Worm (Caenorhabditis elegans) whole organism, early embryonic: ENCODE data around the gene dnj-10.

ENCODE experiments used
- B0310.2 ChIP-seq: sonication (generic microtip); optimal IDR thresholded peaks from 2 replicates; lab custom pipeline; 2016; ENCODE audit warnings: mild to moderate bottlenecking, missing genetic modification characterization, missing compliant biosample characterization
- F13C5.2 ChIP-seq: sonication (generic microtip); optimal IDR thresholded peaks from 2 replicates; lab custom pipeline; 2017; ENCODE audit warnings: mild to moderate bottlenecking, missing genetic modification characterization, inconsistent platforms, missing compliant biosample characterization
- aly-1 ChIP-seq: sonication (generic microtip); optimal IDR thresholded peaks from 2 replicates; lab custom pipeline; 2016; ENCODE audit warnings: missing genetic modification characterization, missing compliant biosample characterization
- ama-1 ChIP-seq: fragments of 150-350 bp; optimal IDR thresholded peaks from 2 replicates; lab custom pipeline; 2014
- ceh-13 ChIP-seq: fragments of 200-800 bp; sonication (Bioruptor generic); optimal IDR thresholded peaks from 2 replicates; lab custom pipeline; 2018; ENCODE audit warnings: mild to moderate bottlenecking, missing genetic modification characterization, missing compliant biosample characterization
- ceh-36 ChIP-seq: sonication (generic microtip); optimal IDR thresholded peaks from 2 replicates; lab custom pipeline; 2016; ENCODE audit warnings: missing genetic modification characterization, inconsistent platforms, missing compliant biosample characterization
- ets-7 ChIP-seq: sonication (generic microtip); optimal IDR thresholded peaks from 2 replicates; lab custom pipeline; 2016; ENCODE audit warnings: missing genotype, missing genetic modification characterization, missing compliant biosample characterization
- flt-1 ChIP-seq: fragments of 200-800 bp; sonication (Bioruptor generic); IDR thresholded peaks from 2 replicates; pipeline ENCODE4 v1.3.6; 2022; ENCODE audit warnings: missing genetic modification characterization, missing compliant biosample characterization
- hmbx-1 ChIP-seq: sonication (generic microtip); optimal IDR thresholded peaks from 2 replicates; lab custom pipeline; 2016; ENCODE audit warnings: mild to moderate bottlenecking, missing genetic modification characterization, missing compliant biosample characterization
- hmg-4 ChIP-seq: fragments of 200-800 bp; sonication (Bioruptor generic); optimal IDR thresholded peaks from 2 replicates; lab custom pipeline; 2018; ENCODE audit warnings: mild to moderate bottlenecking, missing genetic modification characterization, missing compliant biosample characterization
- hnd-1 ChIP-seq: sonication (generic microtip); optimal IDR thresholded peaks from 2 replicates; lab custom pipeline; 2016; ENCODE audit warnings: missing genetic modification characterization, missing compliant biosample characterization
- pes-1 ChIP-seq: fragments of 200-800 bp; sonication (Bioruptor generic); IDR thresholded peaks from 2 replicates; pipeline ENCODE4 v1.3.6; 2022; ENCODE audit warnings: missing genetic modification reagents, missing genetic modification characterization, missing compliant biosample characterization
- scrt-1 ChIP-seq: fragments of 200-800 bp; sonication (Bioruptor generic); IDR thresholded peaks from 2 replicates; pipeline ENCODE4 v1.3.6; 2022; ENCODE audit warnings: missing genetic modification characterization, missing compliant biosample characterization
- sea-1 ChIP-seq: fragments of 200-800 bp; sonication (Bioruptor generic); conservative IDR thresholded peaks from 2 replicates; pipeline ENCODE4 v1.3.6; 2022; ENCODE audit warnings: missing genetic modification characterization, missing compliant biosample characterization
- tbx-11 ChIP-seq: fragments of 200-800 bp; sonication (Bioruptor generic); IDR thresholded peaks from 2 replicates; pipeline ENCODE4 v1.3.6; 2022; ENCODE audit warnings: missing genetic modification characterization, missing compliant biosample characterization
- tbx-37 ChIP-seq: fragments of 200-800 bp; sonication (Bioruptor generic); conservative IDR thresholded peaks from 2 replicates; pipeline ENCODE4 v1.3.6; 2022; ENCODE audit warnings: missing genetic modification reagents, missing genetic modification characterization, missing compliant biosample characterization
- tra-4 ChIP-seq: sonication (generic microtip); optimal IDR thresholded peaks from 2 replicates; lab custom pipeline; 2017; ENCODE audit warnings: missing genetic modification characterization, missing compliant biosample characterization

The dnj-10 gene

ce11 chrIII:8630833-8631232 lies at the start of gene dnj-10:
dnj-10 (plus strand) TSS chrIII:8631165.
- TF ChIP-seq tbx-11 (no peak), scrt-1 (GFP tag; lab: Robert Waterston, UW) (no peak), ceh-36 (tag; lab: Kevin White, UChicago) (no peak), ets-7 (tag; lab: Kevin White, UChicago) (no peak), sea-1 (GFP tag; lab: Robert Waterston, UW) (no peak), F13C5.2 (no peak), ama-1 (no peak), aly-1 (no peak), B0310.2 (no peak), flt-1 (GFP tag; lab: Robert Waterston, UW) (no peak), tra-4 (no peak), tbx-37 (GFP tag; lab: Robert Waterston, UW) (no peak), hnd-1 (no peak)

- TF ChIP-seq ama-1 (no peak), tbx-37 (GFP tag; lab: Robert Waterston, UW) (no peak), ets-7 (tag; lab: Kevin White, UChicago) (no peak), pes-1 (no peak), hmg-4 (no peak), tra-4 (no peak)
These were observed 42.3 kb upstream of the dnj-10 start, which contains the start of gene glr-1 for ce11 chrIII:8588592-8589153. glr-1 (minus strand) TSS chrIII:8588642.

ce11 chrIII:8589195-8589594 lies 41.8 kb upstream of the dnj-10 start, which contains the start of gene fip-3:
fip-3 (minus strand) TSS chrIII:8589488.
- TF ChIP-seq tbx-37 (GFP tag; lab: Robert Waterston, UW): no peak

- TF ChIP-seq ama-1: no peak
- no peak for TF ChIP-seq flt-1 (GFP tag; lab: Robert Waterston, UW)
- TF ChIP-seq B0310.2: no peak
- no peak for TF ChIP-seq tbx-11
- no peak for TF ChIP-seq hmg-4
- TF ChIP-seq pes-1: no peak
- TF ChIP-seq hmbx-1 (tag; lab: Kevin White, UChicago): no peak
- no peak for TF ChIP-seq tbx-37 (GFP tag; lab: Robert Waterston, UW)
- TF ChIP-seq ceh-13 (GFP tag; lab: Kevin White, UChicago): no peak
- TF ChIP-seq ceh-36 (tag; lab: Kevin White, UChicago): no peak
- TF ChIP-seq scrt-1 (GFP tag; lab: Robert Waterston, UW): no peak
These were observed 40.1 kb upstream of the dnj-10 start, which contains the start of gene fipr-16 for ce11 chrIII:8590882-8591281. fipr-16 (minus strand) TSS chrIII:8590982.

ce11 chrIII:8593620-8594019 lies 37.3 kb upstream of the dnj-10 start, which contains the start of gene C06E1.7:
C06E1.7 (minus strand) TSS chrIII:8593720.
- TF ChIP-seq hnd-1: no peak
- TF ChIP-seq pes-1: no peak
- no peak for TF ChIP-seq ceh-36 (tag; lab: Kevin White, UChicago)
- no peak for TF ChIP-seq hmbx-1 (tag; lab: Kevin White, UChicago)
- no peak for TF ChIP-seq tbx-11
- no peak for TF ChIP-seq flt-1 (GFP tag; lab: Robert Waterston, UW)
- no peak for TF ChIP-seq B0310.2
- no peak for TF ChIP-seq F13C5.2
- TF ChIP-seq hmg-4: no peak
- no peak for TF ChIP-seq ets-7 (tag; lab: Kevin White, UChicago)
- TF ChIP-seq tbx-37 (GFP tag; lab: Robert Waterston, UW): no peak
- TF ChIP-seq tra-4: no peak
- TF ChIP-seq sea-1 (GFP tag; lab: Robert Waterston, UW): no peak
- no peak for TF ChIP-seq ama-1
- TF ChIP-seq aly-1: no peak
- no peak for TF ChIP-seq scrt-1 (GFP tag; lab: Robert Waterston, UW)
- no peak for TF ChIP-seq ceh-13 (GFP tag; lab: Kevin White, UChicago)

ce11 chrIII:8594088-8594487 lies 36.9 kb upstream of the dnj-10 start:
- no peak for TF ChIP-seq hmg-4
- TF ChIP-seq tbx-37 (GFP tag; lab: Robert Waterston, UW): no peak
- no peak for TF ChIP-seq tra-4
- TF ChIP-seq ceh-13 (GFP tag; lab: Kevin White, UChicago): no peak
- TF ChIP-seq sea-1 (GFP tag; lab: Robert Waterston, UW): no peak
- TF ChIP-seq flt-1 (GFP tag; lab: Robert Waterston, UW): no peak
- TF ChIP-seq F13C5.2: no peak
- TF ChIP-seq ceh-36 (tag; lab: Kevin White, UChicago): no peak
- TF ChIP-seq scrt-1 (GFP tag; lab: Robert Waterston, UW): no peak
- TF ChIP-seq hnd-1: no peak
- no peak for TF ChIP-seq ama-1
- no peak for TF ChIP-seq hmbx-1 (tag; lab: Kevin White, UChicago)
- TF ChIP-seq pes-1: no peak
- no peak for TF ChIP-seq ets-7 (tag; lab: Kevin White, UChicago)
- no peak for TF ChIP-seq B0310.2
- no peak for TF ChIP-seq aly-1
- no peak for TF ChIP-seq tbx-11

- TF ChIP-seq flt-1 (GFP tag; lab: Robert Waterston, UW): no peak
- no peak for TF ChIP-seq ama-1
- TF ChIP-seq B0310.2: no peak
These were observed 34.3 kb upstream of the dnj-10 start for ce11 chrIII:8596692-8597091.

ce11 chrIII:8597770-8598169 lies 33.2 kb upstream of the dnj-10 start, which contains the start of gene ztf-30:
ztf-30 (minus strand) TSS chrIII:8597870.
- TF ChIP-seq flt-1 (GFP tag; lab: Robert Waterston, UW) (no peak), scrt-1 (GFP tag; lab: Robert Waterston, UW) (no peak), ama-1 (no peak), B0310.2 (no peak), aly-1 (no peak), F13C5.2 (no peak), tra-4 (no peak), tbx-37 (GFP tag; lab: Robert Waterston, UW) (no peak), ets-7 (tag; lab: Kevin White, UChicago) (no peak), pes-1 (no peak), tbx-11 (no peak), hmg-4 (no peak), ceh-13 (GFP tag; lab: Kevin White, UChicago) (no peak), ceh-36 (tag; lab: Kevin White, UChicago) (no peak)
